Fruit fly (Drosophila melanogaster) whole organism, embryonic: ENCODE results near the gene CG6067.

ENCODE experiments used
- Awh ChIP-seq: fragments of 200-800 bp; sonication (Bioruptor generic); IDR thresholded peaks from 2 replicates; pipeline ENCODE4, ENCODE4 v1.3.6; 2022; ENCODE audit warnings: missing biosample characterization, missing genetic modification characterization
- CG10209 ChIP-seq: fragments of 200-800 bp; sonication (Bioruptor generic); optimal IDR thresholded peaks from 3 replicates; lab custom pipeline; 2017; ENCODE audit warnings: missing biosample characterization, mild to moderate bottlenecking, missing genetic modification characterization, missing genetic modification reagents
- CG10431 ChIP-seq: fragments of 200-800 bp; sonication (Bioruptor generic); optimal IDR thresholded peaks from 3 replicates; lab custom pipeline; 2018; ENCODE audit warnings: missing biosample characterization, mild to moderate bottlenecking, missing genetic modification characterization
- CG12659 ChIP-seq: fragments of 200-800 bp; sonication (Bioruptor generic); optimal IDR thresholded peaks from 3 replicates; lab custom pipeline; 2017; ENCODE audit warnings: mild to moderate bottlenecking, missing biosample characterization, missing genetic modification reagents, missing genetic modification characterization
- CG1529 ChIP-seq: fragments of 200-800 bp; sonication (Bioruptor generic); optimal IDR thresholded peaks from 3 replicates; lab custom pipeline; 2018; ENCODE audit warnings: missing biosample characterization, missing genetic modification characterization
- CG31388 ChIP-seq: fragments of 200-800 bp; sonication (Bioruptor generic); optimal IDR thresholded peaks from 2 replicates; lab custom pipeline; 2016; ENCODE audit warnings: missing biosample characterization, missing genetic modification characterization
- CG4730 ChIP-seq: fragments of 200-800 bp; sonication (Bioruptor generic); IDR thresholded peaks from 2 replicates; pipeline ENCODE4 v1.3.6; 2022; ENCODE audit warnings: missing biosample characterization, missing genetic modification characterization
- CG6854 ChIP-seq: fragments of 200-800 bp; sonication (Bioruptor generic); optimal IDR thresholded peaks from 3 replicates; lab custom pipeline; 2017; ENCODE audit warnings: missing biosample characterization, mild to moderate bottlenecking, missing genetic modification characterization
- Sin3A ChIP-seq: fragments of >200 bp; optimal IDR thresholded peaks from 2 replicates; lab custom pipeline; 2018
- danr ChIP-seq: fragments of 200-800 bp; sonication (Bioruptor generic); IDR thresholded peaks from 2 replicates; pipeline ENCODE4 v1.3.6; 2022; ENCODE audit warnings: missing biosample characterization, missing genetic modification characterization
- pfk ChIP-seq: fragments of 200-800 bp; sonication (Bioruptor generic); optimal IDR thresholded peaks from 2 replicates; lab custom pipeline; 2018; ENCODE audit warnings: missing biosample characterization, mild to moderate bottlenecking, missing genetic modification characterization, moderate library complexity
- seq ChIP-seq: fragments of 200-800 bp; sonication (Bioruptor generic); IDR thresholded peaks from 2 replicates; pipeline ENCODE4 v1.3.6; 2022; ENCODE audit warnings: missing biosample characterization, missing genetic modification characterization

DNA sequence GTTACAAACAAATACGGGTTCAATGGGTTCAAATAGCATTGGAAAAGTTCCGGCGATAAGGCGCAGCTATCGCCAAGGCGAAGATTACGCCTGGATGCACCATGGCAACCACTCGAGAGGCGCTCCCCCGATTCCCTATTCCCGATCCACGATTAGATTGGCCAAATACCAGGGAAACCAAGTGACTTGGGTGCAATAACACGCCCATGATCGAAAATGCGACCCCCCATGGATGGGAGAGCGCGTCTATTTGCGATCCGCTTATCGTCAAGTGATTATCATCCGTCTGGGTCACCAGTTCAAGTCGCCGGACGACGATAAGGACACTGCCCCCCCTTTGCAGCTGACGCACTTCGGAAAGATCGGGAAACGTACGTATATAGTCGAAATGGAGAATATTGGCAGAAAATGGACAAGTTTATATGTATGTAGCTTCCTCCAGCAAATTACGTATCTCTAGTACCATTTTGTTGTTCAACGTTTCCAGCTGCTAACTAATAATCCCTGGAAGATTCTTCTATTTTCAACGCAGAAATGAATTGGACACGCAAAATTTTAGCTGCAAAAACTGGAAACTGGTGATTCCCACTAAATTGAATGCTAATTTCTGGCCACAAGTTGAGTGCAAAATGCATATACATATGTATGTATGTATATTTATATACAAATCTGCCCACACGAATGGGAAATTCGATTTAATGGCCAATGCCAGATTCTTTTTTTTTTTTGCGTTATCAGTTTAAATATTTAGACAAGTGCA is 40.3 kb upstream of the CG6067 start:
- TF ChIP-seq CG4730 (no peak), seq (GFP tag; lab: Robert Waterston, UW) (no peak), CG1529 (GFP tag; lab: Kevin White, UChicago) (no peak), pfk (no peak), CG31388 (GFP tag; lab: Kevin White, UChicago) (no peak), danr (GFP tag; lab: Robert Waterston, UW) (no peak), CG6854 (GFP tag; lab: Kevin White, UChicago) (no peak), Awh (GFP tag; lab: Robert Waterston, UW) (no peak), Sin3A (lab: Kevin White, UChicago) (no peak), CG10209 (GFP tag; lab: Kevin White, UChicago) (no peak), CG10431 (no peak), CG12659 (GFP tag; lab: Kevin White, UChicago) (no peak)
